Worm (Caenorhabditis elegans): Measurements from ENCODE around the gene Y39G8C.2.

The Y39G8C.2 gene

ce11 chrII:14137538-14137937 lies 40.1 kb upstream of the Y39G8C.2 start, which contains the start of gene K09E4.1:
Gene K09E4.1, plus strand, starts transcription at chrII:14137838.
- no peak for TF ChIP-seq lin-32 (GFP tag; optimal IDR thresholded peaks at IDR 0.05)
- TF ChIP-seq ztf-11 (tag; optimal IDR thresholded peaks at IDR 0.05) = no peak
- TF ChIP-seq sptf-1 (tag; optimal IDR thresholded peaks at IDR 0.05) = no peak
- TF ChIP-seq mep-1 (tag; optimal IDR thresholded peaks at IDR 0.05) = no peak
- TF ChIP-seq lsy-2 (tag; optimal IDR thresholded peaks at IDR 0.05) = no peak
- TF ChIP-seq M03D4.4 (tag; optimal IDR thresholded peaks at IDR 0.05) = no peak
- no peak for TF ChIP-seq bed-3 (GFP tag; optimal IDR thresholded peaks at IDR 0.05)
- TF ChIP-seq sem-2 (GFP tag; optimal IDR thresholded peaks at IDR 0.05) = no peak
- TF ChIP-seq hlh-1 (tag; optimal IDR thresholded peaks at IDR 0.05) = no peak
- no peak for TF ChIP-seq ceh-39 (tag; optimal IDR thresholded peaks at IDR 0.05)
- TF ChIP-seq mls-2 (tag; optimal IDR thresholded peaks at IDR 0.05) = no peak
- no peak for TF ChIP-seq ham-2 (GFP tag; optimal IDR thresholded peaks at IDR 0.05)
- TF ChIP-seq mab-5 (tag; optimal IDR thresholded peaks at IDR 0.05) = no peak
- no peak for TF ChIP-seq nhr-237 (tag; optimal IDR thresholded peaks at IDR 0.05)
- TF ChIP-seq ceh-83 (GFP tag; optimal IDR thresholded peaks at IDR 0.05) = no peak
- no peak for TF ChIP-seq snpc-4 (tag; optimal IDR thresholded peaks at IDR 0.05)
- no peak for TF ChIP-seq unc-120 (tag; optimal IDR thresholded peaks at IDR 0.05; ENCODE audit: poor library complexity, severe bottlenecking)

DNA sequence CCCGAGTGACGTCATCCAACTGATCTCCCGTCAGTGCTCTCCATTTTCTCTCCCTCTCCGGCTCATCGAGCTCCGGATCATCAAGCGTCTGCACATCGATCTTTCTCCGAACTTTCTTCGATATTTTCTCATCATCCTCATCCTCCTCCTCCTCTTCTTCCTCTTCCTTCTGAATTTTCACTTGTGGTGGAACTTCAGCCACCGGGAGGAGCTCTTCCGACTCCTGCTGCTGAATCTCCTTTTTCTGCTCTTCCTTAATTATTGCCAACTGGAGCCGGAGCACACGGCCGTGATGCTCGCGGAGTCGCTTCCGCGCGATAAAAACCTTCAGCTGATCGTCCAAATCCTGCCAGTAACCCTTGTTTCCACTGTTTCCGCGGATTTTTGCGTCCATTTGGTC lies 38.9 kb upstream of the Y39G8C.2 start:
- no peak for TF ChIP-seq nhr-28 (tag; optimal IDR thresholded peaks at IDR 0.05)
- no peak for TF ChIP-seq elt-1 (tag; optimal IDR thresholded peaks at IDR 0.05; ENCODE audit: borderline replicate concordance, insufficient read depth)
- no peak for TF ChIP-seq ham-2 (GFP tag; optimal IDR thresholded peaks at IDR 0.05)
- no peak for TF ChIP-seq unc-62 (GFP tag; optimal IDR thresholded peaks at IDR 0.05)
- TF ChIP-seq zip-8 (tag; optimal IDR thresholded peaks at IDR 0.05) = no peak
- no peak for TF ChIP-seq mls-2 (tag; optimal IDR thresholded peaks at IDR 0.05)
- TF ChIP-seq sem-2 (GFP tag; optimal IDR thresholded peaks at IDR 0.05) = no peak
- TF ChIP-seq bed-3 (GFP tag; optimal IDR thresholded peaks at IDR 0.05) = no peak

DNA sequence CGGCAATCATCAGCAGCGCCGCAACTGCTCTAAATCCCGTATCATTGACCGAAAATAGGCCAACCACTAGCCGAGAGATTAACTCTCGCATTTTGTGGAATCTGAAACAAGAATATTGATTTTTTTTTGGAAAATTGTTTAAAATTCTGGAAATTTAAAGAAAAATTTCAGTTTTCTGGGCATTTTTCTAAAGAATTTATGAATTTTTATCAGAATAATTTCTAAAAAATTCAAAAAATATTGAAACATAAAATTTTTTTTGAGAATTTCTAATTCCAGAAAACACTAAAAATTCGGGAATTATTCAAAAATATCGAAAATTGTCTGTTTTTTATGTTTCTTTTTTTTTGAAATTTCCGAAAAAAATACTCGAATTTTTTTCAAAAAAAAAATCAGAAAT lies 35.3 kb upstream of the Y39G8C.2 start, which contains the start of gene algn-3:
algn-3 (minus strand) TSS at position 101 of the 400 bp plus-strand sequence.
- TF ChIP-seq mep-1 (tag; optimal IDR thresholded peaks at IDR 0.05) (no peak), ham-2 (GFP tag; optimal IDR thresholded peaks at IDR 0.05) (no peak), ceh-39 (tag; optimal IDR thresholded peaks at IDR 0.05) (no peak), snpc-4 (tag; optimal IDR thresholded peaks at IDR 0.05) (no peak), cnd-1 (tag; optimal IDR thresholded peaks at IDR 0.05) (no peak), elt-3 (tag; optimal IDR thresholded peaks at IDR 0.05) (no peak), nhr-76 (tag; optimal IDR thresholded peaks at IDR 0.05) (no peak), sem-2 (GFP tag; optimal IDR thresholded peaks at IDR 0.05) (no peak), lin-13 (tag; optimal IDR thresholded peaks at IDR 0.05) (no peak), nhr-2 (tag; optimal IDR thresholded peaks at IDR 0.05) (no peak), unc-120 (tag; optimal IDR thresholded peaks at IDR 0.05; ENCODE audit: poor library complexity, severe bottlenecking) (no peak)

- no peak for TF ChIP-seq ceh-43 (GFP tag; optimal IDR thresholded peaks at IDR 0.05)
- TF ChIP-seq tbx-8 (GFP tag; optimal IDR thresholded peaks at IDR 0.05) = no peak
- TF ChIP-seq nhr-12 (tag; optimal IDR thresholded peaks at IDR 0.05) = no peak
- TF ChIP-seq ham-2 (GFP tag; optimal IDR thresholded peaks at IDR 0.05) = no peak
- no peak for TF ChIP-seq lin-32 (GFP tag; optimal IDR thresholded peaks at IDR 0.05)
- TF ChIP-seq unc-62 (GFP tag; optimal IDR thresholded peaks at IDR 0.05) = no peak
- TF ChIP-seq cnd-1 (tag; optimal IDR thresholded peaks at IDR 0.05) = no peak
- no peak for TF ChIP-seq lsy-2 (tag; optimal IDR thresholded peaks at IDR 0.05)
- no peak for TF ChIP-seq nhr-237 (tag; optimal IDR thresholded peaks at IDR 0.05)
- TF ChIP-seq elt-3 (tag; optimal IDR thresholded peaks at IDR 0.05) = no peak
- TF ChIP-seq flh-1 (GFP tag; optimal IDR thresholded peaks at IDR 0.05) = no peak
- TF ChIP-seq bed-3 (GFP tag; optimal IDR thresholded peaks at IDR 0.05) = no peak
- TF ChIP-seq unc-39 (tag; optimal IDR thresholded peaks at IDR 0.05) = no peak
- no peak for TF ChIP-seq ztf-11 (tag; optimal IDR thresholded peaks at IDR 0.05)
- TF ChIP-seq blmp-1 (tag; optimal IDR thresholded peaks at IDR 0.05) = no peak
- no peak for TF ChIP-seq ceh-39 (tag; optimal IDR thresholded peaks at IDR 0.05)
- TF ChIP-seq M03D4.4 (tag; optimal IDR thresholded peaks at IDR 0.05) = no peak
- TF ChIP-seq nhr-76 (tag; optimal IDR thresholded peaks at IDR 0.05) = no peak
Observed at ce11 chrII:14129191-14129590, 31.8 kb upstream of the Y39G8C.2 start.

DNA sequence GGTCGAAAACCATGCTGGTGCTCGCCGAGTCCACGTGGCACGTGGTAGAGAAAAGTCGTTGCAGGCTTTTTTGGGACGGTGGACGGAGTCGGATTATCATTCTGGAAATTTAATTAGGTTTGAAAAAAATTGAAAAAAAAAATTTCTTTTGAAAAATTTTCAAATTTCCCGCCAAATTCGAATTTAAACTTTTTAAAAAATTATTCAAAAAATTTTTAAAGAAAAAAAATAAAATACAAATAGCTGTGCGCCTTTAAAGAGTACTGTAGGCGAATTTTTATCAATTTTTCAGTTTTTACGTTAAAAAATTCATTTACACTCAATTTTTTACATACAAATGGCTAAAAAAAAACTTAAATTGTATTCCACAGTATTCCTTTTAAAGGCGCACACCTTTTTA lies 29.4 kb upstream of the Y39G8C.2 start, which contains the start of gene K09E4.3:
K09E4.3 (minus strand) TSS at position 101 of the 400 bp plus-strand sequence.
- TF ChIP-seq elt-3 (tag; optimal IDR thresholded peaks at IDR 0.05) (no peak), ces-1 (GFP tag; optimal IDR thresholded peaks at IDR 0.05) (no peak), lin-32 (GFP tag; optimal IDR thresholded peaks at IDR 0.05) (no peak), pha-4 (tag; optimal IDR thresholded peaks at IDR 0.05) (no peak), tbx-8 (GFP tag; optimal IDR thresholded peaks at IDR 0.05) (no peak), ham-2 (GFP tag; optimal IDR thresholded peaks at IDR 0.05) (no peak), nhr-2 (tag; optimal IDR thresholded peaks at IDR 0.05) (no peak), cnd-1 (tag; optimal IDR thresholded peaks at IDR 0.05) (no peak), drap-1 (GFP tag; optimal IDR thresholded peaks at IDR 0.05) (no peak), unc-39 (tag; optimal IDR thresholded peaks at IDR 0.05) (no peak), unc-62 (GFP tag; optimal IDR thresholded peaks at IDR 0.05) (no peak), blmp-1 (tag; optimal IDR thresholded peaks at IDR 0.05) (no peak), ceh-39 (tag; optimal IDR thresholded peaks at IDR 0.05) (no peak), nhr-76 (tag; optimal IDR thresholded peaks at IDR 0.05) (no peak), sptf-1 (tag; optimal IDR thresholded peaks at IDR 0.05) (no peak), hlh-1 (tag; optimal IDR thresholded peaks at IDR 0.05) (no peak), nhr-237 (tag; optimal IDR thresholded peaks at IDR 0.05) (no peak), nhr-12 (tag; optimal IDR thresholded peaks at IDR 0.05) (no peak), mls-2 (tag; optimal IDR thresholded peaks at IDR 0.05) (no peak)
